Fruit fly (Drosophila melanogaster): ENCODE data around the gene fon.

Gene fon

DNA sequence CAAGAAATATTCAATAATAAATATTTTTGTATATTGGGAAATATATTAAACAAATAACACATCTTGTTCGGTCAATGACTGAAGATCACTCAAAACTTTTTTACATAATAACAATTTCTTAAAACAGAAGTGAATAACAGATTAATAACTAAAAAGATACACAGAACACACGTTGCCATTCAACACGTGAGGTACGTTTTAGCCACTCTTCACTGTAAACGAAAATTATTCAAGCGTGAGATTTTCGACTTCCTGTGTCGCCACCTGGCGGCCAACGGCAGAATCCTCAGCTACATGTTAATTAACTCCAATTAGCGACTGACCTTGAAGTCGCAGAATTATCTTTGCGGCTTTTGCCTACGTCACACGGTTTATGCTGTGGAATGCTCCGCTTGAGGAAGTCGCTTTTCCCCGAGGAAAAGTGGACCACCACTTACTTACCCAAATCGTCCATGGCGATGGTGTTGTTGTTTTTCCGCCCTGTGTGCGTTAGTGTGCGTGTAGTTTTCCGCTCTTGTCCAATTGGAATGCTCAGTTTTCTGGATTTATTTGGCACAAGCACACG is 39.8 kb upstream of the fon start (continued):
- no peak for TF ChIP-seq unc-4 (GFP tag; IDR thresholded peaks at IDR 0.05; ENCODE audit: partially characterized antibody)
- peak; percentile 47 for TF ChIP-seq CG15514 (GFP tag; optimal IDR thresholded peaks at IDR 0.05)
- TF ChIP-seq CG12744 (GFP tag; optimal IDR thresholded peaks at IDR 0.05), result no peak
- peak; percentile 12 for TF ChIP-seq CG15073 (GFP tag; optimal IDR thresholded peaks at IDR 0.05)
- TF ChIP-seq crol (GFP tag; IDR thresholded peaks at IDR 0.05), result no peak
- peak; percentile 71 for TF ChIP-seq H2.0 (GFP tag; IDR thresholded peaks at IDR 0.05)
- TF ChIP-seq Pdp1 (GFP tag; optimal IDR thresholded peaks at IDR 0.05), result peak; percentile 57 to 61
- no peak for TF ChIP-seq CkIIα-i1 (GFP tag; IDR thresholded peaks at IDR 0.05)
- no peak for TF ChIP-seq Opbp (GFP tag; IDR thresholded peaks at IDR 0.05; ENCODE audit: partially characterized antibody)
- TF ChIP-seq ind (GFP tag; optimal IDR thresholded peaks at IDR 0.05), result peak; percentile 76
- TF ChIP-seq CG10654 (GFP tag; optimal IDR thresholded peaks at IDR 0.05), result peak; percentile 35
- no peak for TF ChIP-seq hkb (optimal IDR thresholded peaks at IDR 0.05)
- TF ChIP-seq hkb (GFP tag; IDR thresholded peaks at IDR 0.05), result peak; percentile 63
- peak; percentile 59 for TF ChIP-seq CG12659 (GFP tag; optimal IDR thresholded peaks at IDR 0.05)
- TF ChIP-seq CG4282 (GFP tag; optimal IDR thresholded peaks at IDR 0.05), result peak; percentile 34
- peak; percentile 39 for TF ChIP-seq CG9876 (GFP tag; optimal IDR thresholded peaks at IDR 0.05)
- no peak for TF ChIP-seq Nf-YB (GFP tag; optimal IDR thresholded peaks at IDR 0.05)
- peak; percentile 45 for TF ChIP-seq twi (tag; optimal IDR thresholded peaks at IDR 0.05)
- TF ChIP-seq CG9797 (GFP tag; optimal IDR thresholded peaks at IDR 0.05), result no peak
- no peak for TF ChIP-seq br (optimal IDR thresholded peaks at IDR 0.05)
- TF ChIP-seq dpn (GFP tag; optimal IDR thresholded peaks at IDR 0.05), result peak; percentile 58 to 64
- TF ChIP-seq cas (GFP tag; IDR thresholded peaks at IDR 0.05), result no peak
- peak; percentile 39 for TF ChIP-seq Usf (GFP tag; optimal IDR thresholded peaks at IDR 0.05)
- peak; percentile 61 for TF ChIP-seq CG9817 (tag; optimal IDR thresholded peaks at IDR 0.05)
- peak; percentile 64 for TF ChIP-seq gsb-n (tag; optimal IDR thresholded peaks at IDR 0.05)
- no peak for TF ChIP-seq emc (GFP tag; optimal IDR thresholded peaks at IDR 0.05)
- TF ChIP-seq fru (optimal IDR thresholded peaks at IDR 0.05), result no peak
- TF ChIP-seq mld (GFP tag; IDR thresholded peaks at IDR 0.05; ENCODE audit: partially characterized antibody), result no peak
- TF ChIP-seq p53 (GFP tag; optimal IDR thresholded peaks at IDR 0.05), result no peak
- peak; percentile 38 for TF ChIP-seq fu2 (GFP tag; optimal IDR thresholded peaks at IDR 0.05)
- no peak for TF ChIP-seq CG7987 (GFP tag; optimal IDR thresholded peaks at IDR 0.05)
- TF ChIP-seq CG11398 (GFP tag; optimal IDR thresholded peaks at IDR 0.05), result no peak
- peak; percentile 97 for TF ChIP-seq grau (tag; optimal IDR thresholded peaks at IDR 0.05)
- peak; percentile 87 for TF ChIP-seq row (GFP tag; IDR thresholded peaks at IDR 0.05)
- peak; percentile 46 for TF ChIP-seq salm (tag; optimal IDR thresholded peaks at IDR 0.05)
- TF ChIP-seq Med (GFP tag), result peak; percentile 92
- TF ChIP-seq scrt (GFP tag; optimal IDR thresholded peaks at IDR 0.05), result peak; percentile 53
- TF ChIP-seq Mes4 (GFP tag; optimal IDR thresholded peaks at IDR 0.05), result peak; percentile 10
- TF ChIP-seq CG12236 (GFP tag; optimal IDR thresholded peaks at IDR 0.05), result no peak
- TF ChIP-seq NK7.1 (GFP tag; optimal IDR thresholded peaks at IDR 0.05), result no peak
- peak; percentile 50 for TF ChIP-seq CG32772 (GFP tag; IDR thresholded peaks at IDR 0.05)
- peak; percentile 59 for TF ChIP-seq CG17568 (GFP tag; optimal IDR thresholded peaks at IDR 0.05)
- TF ChIP-seq H15 (GFP tag; IDR thresholded peaks at IDR 0.05), result peak; percentile 38; the same call in 1 of the 3 replicates
- TF ChIP-seq B-H1 (GFP tag; IDR thresholded peaks at IDR 0.05), result peak; percentile 45; the same call in 1 of the 3 replicates
- TF ChIP-seq CG4360 (GFP tag; IDR thresholded peaks at IDR 0.05), result peak; percentile 80
- TF ChIP-seq CG15479 (GFP tag; optimal IDR thresholded peaks at IDR 0.05), result no peak
- no peak for TF ChIP-seq sqz (GFP tag; optimal IDR thresholded peaks at IDR 0.05)
- no peak for TF ChIP-seq Ets97D (GFP tag; optimal IDR thresholded peaks at IDR 0.05)
- TF ChIP-seq CG3838 (GFP tag; optimal IDR thresholded peaks at IDR 0.05), result no peak
- TF ChIP-seq CG10959 (GFP tag; IDR thresholded peaks at IDR 0.05), result peak; percentile 59
- peak; percentile 22 for TF ChIP-seq Jarid2 (GFP tag; optimal IDR thresholded peaks at IDR 0.05)
- peak; percentile 37 for TF ChIP-seq chn (GFP tag; optimal IDR thresholded peaks at IDR 0.05)
